Worm (Caenorhabditis elegans) whole organism, L4 larva: ENCODE results near the gene T28A8.3.

Experiments
- F10B5.3 ChIP-seq: sonication (generic microtip); optimal IDR thresholded peaks from 2 replicates; lab custom pipeline; 2016; ENCODE audit warnings: mild to moderate bottlenecking, missing genetic modification characterization, missing compliant biosample characterization
- F49E8.2 ChIP-seq: sonication (generic microtip); optimal IDR thresholded peaks from 2 replicates; lab custom pipeline; 2016; ENCODE audit warnings: missing compliant biosample characterization, mild to moderate bottlenecking, missing genetic modification characterization, borderline replicate concordance
- Y5F2A.4 ChIP-seq: fragments of 200-800 bp; sonication (Bioruptor generic); optimal IDR thresholded peaks from 2 replicates; lab custom pipeline; 2018; ENCODE audit warnings: mild to moderate bottlenecking, missing genetic modification characterization, missing compliant biosample characterization
- Y75B8A.6 ChIP-seq: fragments of 200-800 bp; sonication (Bioruptor generic); IDR thresholded peaks from 2 replicates; pipeline ENCODE4 v1.3.6; 2022; ENCODE audit warnings: missing genetic modification reagents, missing genetic modification characterization, missing compliant biosample characterization
- ZK546.5 ChIP-seq, 2 experiments: sonication (generic microtip); optimal IDR thresholded peaks; 2 replicates each; lab custom pipeline; 2017; ENCODE audit warnings: missing biosample characterization in 2 of 2, missing genetic modification characterization in 2 of 2
- aly-2 ChIP-seq: sonication (generic microtip); optimal IDR thresholded peaks from 2 replicates; lab custom pipeline; 2018; ENCODE audit warnings: missing biosample characterization, missing genetic modification characterization
- ceh-20 ChIP-seq: fragments of 200-800 bp; sonication (Bioruptor generic); IDR thresholded peaks from 2 replicates; pipeline ENCODE4 v1.3.6; 2022; ENCODE audit warnings: missing genetic modification reagents, missing genetic modification characterization, missing compliant biosample characterization
- ceh-32 ChIP-seq: sonication (generic microtip); optimal IDR thresholded peaks from 2 replicates; lab custom pipeline; 2016; ENCODE audit warnings: mild to moderate bottlenecking, missing genetic modification characterization, missing compliant biosample characterization; ENCODE audit not compliant: poor library complexity
- ceh-44 ChIP-seq: fragments of 200-800 bp; sonication (Bioruptor generic); IDR thresholded peaks from 2 replicates; pipeline ENCODE4 v1.3.6; 2022; ENCODE audit warnings: missing genetic modification reagents, missing genetic modification characterization, missing compliant biosample characterization
- ceh-62 ChIP-seq: sonication (generic microtip); optimal IDR thresholded peaks from 2 replicates; lab custom pipeline; 2017; ENCODE audit warnings: missing biosample characterization, missing genetic modification characterization
- ces-1 ChIP-seq: fragments of 150-350 bp; sonication (generic microtip); optimal IDR thresholded peaks from 4 replicates; lab custom pipeline; 2014; ENCODE audit warnings: missing biosample characterization, missing genetic modification reagents, missing genetic modification characterization
- daf-16 ChIP-seq, 3 experiments: sonication (generic microtip); optimal IDR thresholded peaks; 2 replicates each; lab custom pipeline; 2016 to 2017; ENCODE audit warnings: missing genetic modification characterization in 3 of 3, missing genetic modification reagents in 3 of 3, mild to moderate bottlenecking in 2 of 3, missing compliant biosample characterization in 2 of 3, missing biosample characterization in 1 of 3, moderate library complexity in 1 of 3
- dpl-1 ChIP-seq: fragments of 150-350 bp; optimal IDR thresholded peaks from 2 replicates; lab custom pipeline; 2014; ENCODE audit warnings: missing biosample characterization, missing genetic modification reagents, missing genetic modification characterization
- duxl-1 ChIP-seq: sonication (generic microtip); optimal IDR thresholded peaks from 2 replicates; lab custom pipeline; 2016; ENCODE audit warnings: mild to moderate bottlenecking, missing genetic modification characterization, moderate library complexity, missing compliant biosample characterization; ENCODE audit not compliant: poor library complexity
- dve-1 ChIP-seq: sonication (generic microtip); optimal IDR thresholded peaks from 2 replicates; lab custom pipeline; 2017; ENCODE audit warnings: antibody characterized with exemption, mild to moderate bottlenecking, missing genetic modification characterization, missing compliant biosample characterization; ENCODE audit not compliant: insufficient read depth
- egl-43 ChIP-seq: fragments of 200-800 bp; sonication (Bioruptor generic); IDR thresholded peaks from 2 replicates; pipeline ENCODE4 v1.3.6; 2022; ENCODE audit warnings: missing genetic modification reagents, missing genetic modification characterization, missing compliant biosample characterization
- fkh-10 ChIP-seq: fragments of 150-350 bp; optimal IDR thresholded peaks from 2 replicates; lab custom pipeline; 2014; ENCODE audit warnings: missing biosample characterization, missing genetic modification reagents, missing genetic modification characterization
- fos-1 ChIP-seq: fragments of 150-350 bp; optimal IDR thresholded peaks from 2 replicates; lab custom pipeline; 2014; ENCODE audit warnings: missing biosample characterization, missing genetic modification characterization
- hif-1 ChIP-seq, 2 experiments: sonication (generic microtip); optimal IDR thresholded peaks; 2 replicates each; lab custom pipeline; 2016 to 2017; ENCODE audit warnings: missing compliant biosample characterization in 2 of 2, missing genetic modification characterization in 2 of 2, missing genetic modification reagents in 2 of 2, missing genotype in 2 of 2, mild to moderate bottlenecking in 1 of 2
- hlh-11 ChIP-seq: fragments of 200-800 bp; sonication (Bioruptor generic); optimal IDR thresholded peaks from 2 replicates; lab custom pipeline; 2018; ENCODE audit warnings: mild to moderate bottlenecking, missing genetic modification characterization, missing compliant biosample characterization
- hlh-30 ChIP-seq: sonication (generic microtip); optimal IDR thresholded peaks from 2 replicates; lab custom pipeline; 2017; ENCODE audit warnings: antibody characterized with exemption, mild to moderate bottlenecking, missing genetic modification characterization, missing compliant biosample characterization; ENCODE audit not compliant: insufficient read depth
- hmg-1.1 ChIP-seq: fragments of 200-800 bp; sonication (Bioruptor generic); IDR thresholded peaks from 2 replicates; pipeline ENCODE4 v1.3.6; 2022; ENCODE audit warnings: missing genetic modification reagents, missing genetic modification characterization, missing compliant biosample characterization
- lim-7 ChIP-seq: fragments of 200-800 bp; sonication (Bioruptor generic); IDR thresholded peaks from 2 replicates; pipeline ENCODE4 v1.3.6; 2022; ENCODE audit warnings: missing genetic modification characterization, missing compliant biosample characterization
- lin-13 ChIP-seq: fragments of 150-350 bp; optimal IDR thresholded peaks from 2 replicates; lab custom pipeline; 2014; ENCODE audit warnings: missing biosample characterization, missing genetic modification reagents, missing genetic modification characterization
- lin-15B ChIP-seq: fragments of 150-350 bp; sonication (generic microtip); optimal IDR thresholded peaks from 3 replicates; lab custom pipeline; 2014; ENCODE audit warnings: missing biosample characterization, missing genetic modification characterization
- lin-38 ChIP-seq: fragments of 200-800 bp; sonication (Bioruptor generic); IDR thresholded peaks from 2 replicates; pipeline ENCODE4 v1.3.6; 2022; ENCODE audit warnings: missing genetic modification reagents, missing genetic modification characterization, missing compliant biosample characterization
- lsy-2 ChIP-seq, 2 experiments: fragments of 150-350 bp in 1 of 2; sonication (generic microtip) in 1 of 2; optimal IDR thresholded peaks; 2 replicates each; lab custom pipeline; 2014 to 2017; ENCODE audit warnings: missing biosample characterization in 2 of 2, missing genetic modification characterization in 2 of 2
- mdl-1 ChIP-seq, 2 experiments: fragments of 150-350 bp in 1 of 2; sonication (generic microtip) in 1 of 2; optimal IDR thresholded peaks; 2 replicates each; lab custom pipeline; 2014 to 2017; ENCODE audit warnings: missing biosample characterization in 2 of 2, missing genetic modification characterization in 2 of 2
- mdt-29 ChIP-seq: fragments of 200-800 bp; sonication (Bioruptor generic); IDR thresholded peaks from 2 replicates; pipeline ENCODE4 v1.3.6; 2022; ENCODE audit warnings: missing genetic modification reagents, missing genetic modification characterization, missing compliant biosample characterization
- mep-1 ChIP-seq: fragments of 150-350 bp; sonication (generic microtip); optimal IDR thresholded peaks from 3 replicates; lab custom pipeline; 2014; ENCODE audit warnings: missing biosample characterization, missing genetic modification characterization
- mes-2 ChIP-seq: sonication (generic microtip); optimal IDR thresholded peaks from 2 replicates; lab custom pipeline; 2016; ENCODE audit warnings: missing genotype, mild to moderate bottlenecking, missing genetic modification characterization, missing compliant biosample characterization; ENCODE audit not compliant: poor library complexity, severe bottlenecking
- mxl-3 ChIP-seq: fragments of 200-800 bp; sonication (Bioruptor generic); optimal IDR thresholded peaks from 2 replicates; lab custom pipeline; 2018; ENCODE audit warnings: mild to moderate bottlenecking, missing genetic modification characterization, missing compliant biosample characterization
- nhr-11 ChIP-seq: fragments of 150-350 bp; optimal IDR thresholded peaks from 2 replicates; lab custom pipeline; 2014; ENCODE audit warnings: missing biosample characterization, missing genetic modification characterization
- nhr-25 ChIP-seq: sonication (generic microtip); optimal IDR thresholded peaks from 2 replicates; lab custom pipeline; 2017; ENCODE audit warnings: missing genetic modification characterization, mild to moderate bottlenecking, missing compliant biosample characterization, antibody characterized with exemption, moderate library complexity, borderline replicate concordance; ENCODE audit not compliant: insufficient read depth
- nhr-28 ChIP-seq: fragments of 150-350 bp; optimal IDR thresholded peaks from 2 replicates; lab custom pipeline; 2014; ENCODE audit warnings: missing biosample characterization, missing genetic modification characterization
- nhr-6 ChIP-seq: fragments of 150-350 bp; optimal IDR thresholded peaks from 2 replicates; lab custom pipeline; 2014; ENCODE audit warnings: missing biosample characterization, missing genetic modification characterization
- pha-4 ChIP-seq, 2 experiments: fragments of 150-350 bp in 1 of 2; fragments of 200-800 bp in 1 of 2; sonication (Bioruptor generic) in 1 of 2; IDR thresholded peaks in 1 of 2; optimal IDR thresholded peaks in 1 of 2; 2 replicates each; pipeline versions ENCODE4 v1.3.6 to Lab custom; 2014 to 2022; ENCODE audit warnings: missing genetic modification characterization in 2 of 2, missing genetic modification reagents in 2 of 2, missing biosample characterization in 1 of 2, missing compliant biosample characterization in 1 of 2
- pqm-1 ChIP-seq: sonication (generic microtip); optimal IDR thresholded peaks from 2 replicates; lab custom pipeline; 2017; ENCODE audit warnings: missing biosample characterization, missing genetic modification characterization
- rbr-2 ChIP-seq: sonication (generic microtip); optimal IDR thresholded peaks from 2 replicates; lab custom pipeline; 2016; ENCODE audit warnings: missing genotype, missing genetic modification characterization, missing compliant biosample characterization
- sdz-12 ChIP-seq: fragments of 200-800 bp; sonication (Bioruptor generic); optimal IDR thresholded peaks from 2 replicates; lab custom pipeline; 2018; ENCODE audit warnings: mild to moderate bottlenecking, missing genetic modification characterization, missing compliant biosample characterization
- set-16 ChIP-seq: fragments of 200-800 bp; sonication (Bioruptor generic); IDR thresholded peaks from 2 replicates; pipeline ENCODE4 v1.3.6; 2022; ENCODE audit warnings: missing genetic modification reagents, missing genetic modification characterization, missing compliant biosample characterization
- unc-130 ChIP-seq: sonication (generic microtip); optimal IDR thresholded peaks from 2 replicates; lab custom pipeline; 2016; ENCODE audit warnings: missing genetic modification reagents, missing genetic modification characterization, missing compliant biosample characterization
- vab-7 ChIP-seq: fragments of 200-800 bp; sonication (Bioruptor generic); IDR thresholded peaks from 2 replicates; pipeline ENCODE4 v1.3.6; 2022; ENCODE audit warnings: missing genetic modification reagents, missing genetic modification characterization, missing compliant biosample characterization

T28A8.3 gene

ce11 chrIII:13528513-13529249 is 22.9 kb downstream of the T28A8.3 start (continued):
- TF ChIP-seq hlh-11 (tag; lab: Kevin White, UChicago) (peak; percentile 48), nhr-11 (no peak), vab-7 (GFP tag; lab: Robert Waterston, UW) (no peak), Y75B8A.6 (no peak)
- TF ChIP-seq, all 104 proteins: peak for 10

- TF ChIP-seq aly-2 (tag; lab: Kevin White, UChicago) (no peak), fos-1 (tag; lab: Kevin White, UChicago) (no peak), hlh-11 (tag; lab: Kevin White, UChicago) (peak; percentile 38), hmg-1.1 (peak; percentile 85), ces-1 (GFP tag; lab: Kevin White, UChicago) (no peak), dve-1 (peak; percentile 54), ZK546.5 (tag; optimal IDR thresholded peaks at IDR 0.05; lab: Kevin White, UChicago) (no peak), mdt-29 (GFP tag; lab: Robert Waterston, UW) (no peak), lsy-2 (tag; optimal IDR thresholded peaks at IDR 0.05; lab: Kevin White, UChicago) (peak in 1 of 2 experiments; percentile 59), F49E8.2 (peak; percentile 10), mes-2 (tag; lab: Kevin White, UChicago) (peak; percentile 73), hif-1 (tag; optimal IDR thresholded peaks at IDR 0.05; lab: Kevin White, UChicago) (peak in 1 of 2 experiments; percentile 38), dpl-1 (GFP tag; lab: Kevin White, UChicago) (peak; percentile 79), lim-7 (GFP tag; lab: Robert Waterston, UW) (no peak), set-16 (GFP tag; lab: Robert Waterston, UW) (peak; percentile 20; the same call in 1 of the 2 replicates), ceh-62 (tag; lab: Kevin White, UChicago) (no peak), nhr-28 (tag; lab: Kevin White, UChicago) (peak; percentile 24), egl-43 (GFP tag; lab: Robert Waterston, UW) (peak; percentile 50; the same call in 1 of the 2 replicates), ceh-20 (peak; percentile 21; the same call in 1 of the 2 replicates), lin-38 (GFP tag; lab: Robert Waterston, UW) (peak; percentile 95), ceh-44 (GFP tag; lab: Robert Waterston, UW) (no peak), F10B5.3 (tag; lab: Kevin White, UChicago) (no peak), nhr-25 (tag; lab: Kevin White, UChicago) (peak; percentile 50), sdz-12 (GFP tag; lab: Kevin White, UChicago) (no peak), rbr-2 (tag; lab: Kevin White, UChicago) (peak; percentile 49), Y5F2A.4 (GFP tag; lab: Kevin White, UChicago) (no peak), mxl-3 (GFP tag; lab: Kevin White, UChicago) (peak; percentile 18), unc-130 (peak; percentile 12), nhr-6 (tag; lab: Kevin White, UChicago) (no peak), ceh-32 (tag; lab: Kevin White, UChicago) (no peak), nhr-11 (peak; percentile 43), lin-13 (GFP tag; lab: Kevin White, UChicago) (peak; percentile 53), mdl-1 (tag; optimal IDR thresholded peaks at IDR 0.05; lab: Kevin White, UChicago) (no peak), fkh-10 (GFP tag; lab: Kevin White, UChicago) (no peak), lin-15B (tag; lab: Kevin White, UChicago) (no peak), duxl-1 (tag; lab: Kevin White, UChicago) (peak; percentile 10), mep-1 (tag; lab: Kevin White, UChicago) (peak; percentile 47), hlh-30 (tag; lab: Kevin White, UChicago) (peak; percentile 48), daf-16 (GFP tag; optimal IDR thresholded peaks at IDR 0.05; lab: Kevin White, UChicago) (no peak), daf-16 (tag; optimal IDR thresholded peaks at IDR 0.05; lab: Kevin White, UChicago) (peak; percentile 27), pha-4 (GFP tag; IDR thresholded peaks at IDR 0.05; lab: Robert Waterston, UW) (no peak), pha-4 (tag; optimal IDR thresholded peaks at IDR 0.05; lab: Kevin White, UChicago) (no peak), pqm-1 (tag; lab: Kevin White, UChicago) (no peak)
Observed at ce11 chrIII:13530017-13530416, 24.2 kb downstream of the T28A8.3 start.
